Worm (Caenorhabditis elegans) whole organism, L4 larva: Measurements from ENCODE around the gene sma-6.

ENCODE experiments used
- R02D3.7 ChIP-seq: fragments of 150-350 bp; sonication (generic microtip); optimal IDR thresholded peaks from 3 replicates; lab custom pipeline; 2014; ENCODE audit warnings: missing biosample characterization, missing genetic modification characterization
- T20F7.1 ChIP-seq: fragments of 200-800 bp; sonication (Bioruptor generic); optimal IDR thresholded peaks from 2 replicates; lab custom pipeline; 2018; ENCODE audit warnings: mild to moderate bottlenecking, missing genetic modification characterization, missing compliant biosample characterization
- ZK337.2 ChIP-seq: fragments of 200-800 bp; sonication (Bioruptor generic); IDR thresholded peaks from 2 replicates; pipeline ENCODE4 v1.3.6; 2022; ENCODE audit warnings: missing genetic modification reagents, missing genetic modification characterization, missing compliant biosample characterization
- aha-1 ChIP-seq: fragments of 150-350 bp; peaks from one replicate; lab custom pipeline; 2014; ENCODE audit warnings: missing biosample characterization, missing genetic modification characterization
- ceh-20 ChIP-seq: fragments of 200-800 bp; sonication (Bioruptor generic); IDR thresholded peaks from 2 replicates; pipeline ENCODE4 v1.3.6; 2022; ENCODE audit warnings: missing genetic modification reagents, missing genetic modification characterization, missing compliant biosample characterization
- cey-2 ChIP-seq: sonication (generic microtip); optimal IDR thresholded peaks from 3 replicates; lab custom pipeline; 2017; ENCODE audit warnings: missing genetic modification characterization, mild to moderate bottlenecking, missing compliant biosample characterization, antibody characterized with exemption, borderline replicate concordance; ENCODE audit not compliant: insufficient read depth
- daf-16 ChIP-seq, 3 experiments: sonication (generic microtip); optimal IDR thresholded peaks; 2 replicates each; lab custom pipeline; 2016 to 2017; ENCODE audit warnings: missing genetic modification characterization in 3 of 3, missing genetic modification reagents in 3 of 3, mild to moderate bottlenecking in 2 of 3, missing compliant biosample characterization in 2 of 3, missing biosample characterization in 1 of 3, moderate library complexity in 1 of 3
- daf-19 ChIP-seq: fragments of 200-800 bp; sonication (Bioruptor generic); conservative IDR thresholded peaks from 2 replicates; pipeline ENCODE4 v1.3.6; 2022; ENCODE audit warnings: missing genetic modification characterization, missing compliant biosample characterization
- dmd-6 ChIP-seq: fragments of 200-800 bp; sonication (Bioruptor generic); IDR thresholded peaks from 2 replicates; pipeline ENCODE4 v1.3.6; 2022; ENCODE audit warnings: missing genetic modification reagents, missing genetic modification characterization, missing compliant biosample characterization
- dve-1 ChIP-seq: sonication (generic microtip); optimal IDR thresholded peaks from 2 replicates; lab custom pipeline; 2017; ENCODE audit warnings: antibody characterized with exemption, mild to moderate bottlenecking, missing genetic modification characterization, missing compliant biosample characterization; ENCODE audit not compliant: insufficient read depth
- fos-1 ChIP-seq: fragments of 150-350 bp; optimal IDR thresholded peaks from 2 replicates; lab custom pipeline; 2014; ENCODE audit warnings: missing biosample characterization, missing genetic modification characterization
- hlh-11 ChIP-seq: fragments of 200-800 bp; sonication (Bioruptor generic); optimal IDR thresholded peaks from 2 replicates; lab custom pipeline; 2018; ENCODE audit warnings: mild to moderate bottlenecking, missing genetic modification characterization, missing compliant biosample characterization
- hlh-30 ChIP-seq: sonication (generic microtip); optimal IDR thresholded peaks from 2 replicates; lab custom pipeline; 2017; ENCODE audit warnings: antibody characterized with exemption, mild to moderate bottlenecking, missing genetic modification characterization, missing compliant biosample characterization; ENCODE audit not compliant: insufficient read depth
- lin-1 ChIP-seq: fragments of 200-800 bp; sonication (Bioruptor generic); IDR thresholded peaks from 2 replicates; pipeline ENCODE4 v1.3.6; 2022; ENCODE audit warnings: missing genetic modification reagents, missing genetic modification characterization, missing compliant biosample characterization
- lin-38 ChIP-seq: fragments of 200-800 bp; sonication (Bioruptor generic); IDR thresholded peaks from 2 replicates; pipeline ENCODE4 v1.3.6; 2022; ENCODE audit warnings: missing genetic modification reagents, missing genetic modification characterization, missing compliant biosample characterization
- lir-3 ChIP-seq: sonication (generic microtip); optimal IDR thresholded peaks from 2 replicates; lab custom pipeline; 2016; ENCODE audit warnings: mild to moderate bottlenecking, missing genetic modification characterization, missing compliant biosample characterization
- madf-9 ChIP-seq: fragments of 200-800 bp; sonication (Bioruptor generic); conservative IDR thresholded peaks from 2 replicates; pipeline ENCODE4 v1.3.6; 2022; ENCODE audit warnings: missing genetic modification reagents, missing genetic modification characterization, missing compliant biosample characterization
- mdt-29 ChIP-seq: fragments of 200-800 bp; sonication (Bioruptor generic); IDR thresholded peaks from 2 replicates; pipeline ENCODE4 v1.3.6; 2022; ENCODE audit warnings: missing genetic modification reagents, missing genetic modification characterization, missing compliant biosample characterization
- mes-2 ChIP-seq: sonication (generic microtip); optimal IDR thresholded peaks from 2 replicates; lab custom pipeline; 2016; ENCODE audit warnings: missing genotype, mild to moderate bottlenecking, missing genetic modification characterization, missing compliant biosample characterization; ENCODE audit not compliant: poor library complexity, severe bottlenecking
- mxl-3 ChIP-seq: fragments of 200-800 bp; sonication (Bioruptor generic); optimal IDR thresholded peaks from 2 replicates; lab custom pipeline; 2018; ENCODE audit warnings: mild to moderate bottlenecking, missing genetic modification characterization, missing compliant biosample characterization
- nhr-10 ChIP-seq: fragments of 150-350 bp; optimal IDR thresholded peaks from 2 replicates; lab custom pipeline; 2014; ENCODE audit warnings: missing biosample characterization, missing genetic modification characterization
- nhr-28 ChIP-seq: fragments of 150-350 bp; optimal IDR thresholded peaks from 2 replicates; lab custom pipeline; 2014; ENCODE audit warnings: missing biosample characterization, missing genetic modification characterization
- nhr-48 ChIP-seq: sonication (generic microtip); optimal IDR thresholded peaks from 2 replicates; lab custom pipeline; 2016; ENCODE audit warnings: mild to moderate bottlenecking, missing genetic modification characterization, missing compliant biosample characterization
- nhr-77 ChIP-seq: fragments of 150-350 bp; optimal IDR thresholded peaks from 2 replicates; lab custom pipeline; 2014; ENCODE audit warnings: missing biosample characterization, missing genetic modification characterization
- pha-4 ChIP-seq, 2 experiments: fragments of 150-350 bp in 1 of 2; fragments of 200-800 bp in 1 of 2; sonication (Bioruptor generic) in 1 of 2; IDR thresholded peaks in 1 of 2; optimal IDR thresholded peaks in 1 of 2; 2 replicates each; pipeline versions ENCODE4 v1.3.6 to Lab custom; 2014 to 2022; ENCODE audit warnings: missing genetic modification characterization in 2 of 2, missing genetic modification reagents in 2 of 2, missing biosample characterization in 1 of 2, missing compliant biosample characterization in 1 of 2
- php-3 ChIP-seq: fragments of 200-800 bp; sonication (Bioruptor generic); IDR thresholded peaks from 2 replicates; pipeline ENCODE4 v1.3.6; 2022; ENCODE audit warnings: missing genetic modification reagents, missing genetic modification characterization, missing compliant biosample characterization
- pqm-1 ChIP-seq: sonication (generic microtip); optimal IDR thresholded peaks from 2 replicates; lab custom pipeline; 2017; ENCODE audit warnings: missing biosample characterization, missing genetic modification characterization
- sdz-12 ChIP-seq: fragments of 200-800 bp; sonication (Bioruptor generic); optimal IDR thresholded peaks from 2 replicates; lab custom pipeline; 2018; ENCODE audit warnings: mild to moderate bottlenecking, missing genetic modification characterization, missing compliant biosample characterization
- set-16 ChIP-seq: fragments of 200-800 bp; sonication (Bioruptor generic); IDR thresholded peaks from 2 replicates; pipeline ENCODE4 v1.3.6; 2022; ENCODE audit warnings: missing genetic modification reagents, missing genetic modification characterization, missing compliant biosample characterization
- skn-1 ChIP-seq: fragments of 150-350 bp; optimal IDR thresholded peaks from 2 replicates; lab custom pipeline; 2014; ENCODE audit warnings: missing biosample characterization, missing genetic modification characterization
- unc-62 ChIP-seq, 3 experiments: fragments of 150-350 bp in 1 of 3; sonication (generic microtip); optimal IDR thresholded peaks in 2 of 3; peaks in 1 of 3; 1 replicate in 1 of 3; 2 replicates in 2 of 3; lab custom pipeline; 2014 to 2017; ENCODE audit warnings: missing biosample characterization in 3 of 3, missing genetic modification characterization in 3 of 3, missing genetic modification reagents in 3 of 3, missing genotype in 1 of 3
- zag-1 ChIP-seq: fragments of 150-350 bp; optimal IDR thresholded peaks from 2 replicates; lab custom pipeline; 2014; ENCODE audit warnings: missing biosample characterization, missing genetic modification characterization
- zip-2 ChIP-seq: fragments of 150-350 bp; optimal IDR thresholded peaks from 2 replicates; lab custom pipeline; 2014; ENCODE audit warnings: missing biosample characterization, missing genetic modification characterization
- ztf-11 ChIP-seq: fragments of 150-350 bp; optimal IDR thresholded peaks from 2 replicates; lab custom pipeline; 2014; ENCODE audit warnings: missing biosample characterization, missing genetic modification characterization
- ztf-7 ChIP-seq: fragments of 150-350 bp; optimal IDR thresholded peaks from 2 replicates; lab custom pipeline; 2014; ENCODE audit warnings: missing biosample characterization, missing genetic modification characterization

The sma-6 gene

ce11 chrII:6283074-6283473, 41.2 kb upstream of the sma-6 start, which contains the start of gene F13H8.1:
Gene F13H8.1, plus strand, starts transcription at chrII:6283384.
- TF ChIP-seq R02D3.7 (tag; lab: Kevin White, UChicago) (no peak), php-3 (GFP tag; lab: Robert Waterston, UW) (peak; percentile 64; the same call in 1 of the 2 replicates), ztf-11 (tag; lab: Kevin White, UChicago) (no peak), zip-2 (tag; lab: Kevin White, UChicago) (no peak), pqm-1 (tag; lab: Kevin White, UChicago) (peak; percentile 63), T20F7.1 (GFP tag; lab: Kevin White, UChicago) (no peak), madf-9 (GFP tag; lab: Robert Waterston, UW) (no peak), daf-19 (GFP tag; lab: Robert Waterston, UW) (no peak), hlh-11 (tag; lab: Kevin White, UChicago) (peak; percentile 58), cey-2 (tag; lab: Kevin White, UChicago) (no peak), nhr-28 (tag; lab: Kevin White, UChicago) (peak; percentile 56), dve-1 (tag; lab: Kevin White, UChicago) (peak; percentile 64), ceh-20 (GFP tag; lab: Robert Waterston, UW) (no peak), hlh-30 (tag; lab: Kevin White, UChicago) (peak; percentile 52), dmd-6 (GFP tag; lab: Robert Waterston, UW) (peak; percentile 33; the same call in 1 of the 2 replicates), sdz-12 (GFP tag; lab: Kevin White, UChicago) (no peak), set-16 (GFP tag; lab: Robert Waterston, UW) (no peak), nhr-10 (no peak), mes-2 (tag; lab: Kevin White, UChicago) (no peak), ZK337.2 (no peak), nhr-77 (tag; lab: Kevin White, UChicago) (no peak), daf-16 (GFP tag; optimal IDR thresholded peaks at IDR 0.05; lab: Kevin White, UChicago) (no peak), daf-16 (tag; optimal IDR thresholded peaks at IDR 0.05; lab: Kevin White, UChicago) (peak; percentile 76)

DNA sequence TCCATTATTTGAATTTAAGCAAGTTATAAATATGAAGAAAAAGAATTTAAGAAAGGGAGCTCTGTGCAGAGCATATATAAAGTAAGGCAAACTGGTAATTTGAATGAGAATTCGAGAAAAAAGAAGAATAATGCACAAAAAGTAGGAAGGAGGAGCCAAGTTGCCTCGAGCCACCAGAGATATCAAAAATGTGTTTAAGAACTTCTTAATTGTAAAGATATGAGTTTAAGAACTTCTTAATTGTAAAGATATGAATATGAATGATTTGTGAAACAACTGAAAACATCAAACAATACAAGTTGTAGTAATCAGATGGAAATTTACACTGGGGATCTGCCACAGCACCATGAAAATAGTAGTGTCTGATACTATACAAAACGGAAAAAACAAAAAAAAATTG, 37.4 kb upstream of the sma-6 start, which contains the start of gene F13H8.6:
TSS of gene F13H8.6 (minus strand) at position 101 of the 400 bp plus-strand sequence.
- TF ChIP-seq lin-38 (no peak), mdt-29 (GFP tag; lab: Robert Waterston, UW) (no peak), nhr-48 (tag; lab: Kevin White, UChicago) (no peak), unc-62 (GFP tag; optimal IDR thresholded peaks at IDR 0.05 in 1 of 2; lab: Kevin White, UChicago) (peak in 1 of 2 experiments; percentile 69), unc-62 (tag; optimal IDR thresholded peaks at IDR 0.05; lab: Kevin White, UChicago) (no peak)

- TF ChIP-seq pha-4 (GFP tag; IDR thresholded peaks at IDR 0.05; lab: Robert Waterston, UW) = no peak
- TF ChIP-seq pha-4 (tag; optimal IDR thresholded peaks at IDR 0.05; lab: Kevin White, UChicago) = no peak
- TF ChIP-seq lir-3 (tag; lab: Kevin White, UChicago) = no peak
- TF ChIP-seq mxl-3 (GFP tag; lab: Kevin White, UChicago) = no peak
- TF ChIP-seq aha-1 (tag; lab: Kevin White, UChicago) = peak; percentile 64
- no peak for TF ChIP-seq skn-1 (tag; lab: Kevin White, UChicago)
- TF ChIP-seq T20F7.1 (GFP tag; lab: Kevin White, UChicago) = peak; percentile 32
- no peak for TF ChIP-seq nhr-77 (tag; lab: Kevin White, UChicago)
- no peak for TF ChIP-seq ceh-20 (GFP tag; lab: Robert Waterston, UW)
- TF ChIP-seq fos-1 = no peak
- no peak for TF ChIP-seq daf-19 (GFP tag; lab: Robert Waterston, UW)
- no peak for TF ChIP-seq zag-1 (tag; lab: Kevin White, UChicago)
- no peak for TF ChIP-seq ztf-7 (tag; lab: Kevin White, UChicago)
- no peak for TF ChIP-seq lin-1
Observed at ce11 chrII:6288104-6288503, 36.2 kb upstream of the sma-6 start.
